Worm (Caenorhabditis elegans) whole organism, midembryonic: ENCODE data around the gene srz-37.

ENCODE experiments used
- cog-1 ChIP-seq: sonication (generic microtip); optimal IDR thresholded peaks from 2 replicates; lab custom pipeline; 2016; ENCODE audit warnings: missing genetic modification characterization, missing compliant biosample characterization
- klf-2 ChIP-seq: fragments of 200-800 bp; sonication (Bioruptor generic); conservative IDR thresholded peaks from 2 replicates; pipeline ENCODE4 v1.3.6; 2022; ENCODE audit warnings: missing genetic modification reagents, missing genetic modification characterization, missing compliant biosample characterization
- tab-1 ChIP-seq: fragments of 200-800 bp; sonication (Bioruptor generic); IDR thresholded peaks from 2 replicates; pipeline ENCODE4 v1.3.6; 2022; ENCODE audit warnings: missing genetic modification characterization, missing compliant biosample characterization

DNA sequence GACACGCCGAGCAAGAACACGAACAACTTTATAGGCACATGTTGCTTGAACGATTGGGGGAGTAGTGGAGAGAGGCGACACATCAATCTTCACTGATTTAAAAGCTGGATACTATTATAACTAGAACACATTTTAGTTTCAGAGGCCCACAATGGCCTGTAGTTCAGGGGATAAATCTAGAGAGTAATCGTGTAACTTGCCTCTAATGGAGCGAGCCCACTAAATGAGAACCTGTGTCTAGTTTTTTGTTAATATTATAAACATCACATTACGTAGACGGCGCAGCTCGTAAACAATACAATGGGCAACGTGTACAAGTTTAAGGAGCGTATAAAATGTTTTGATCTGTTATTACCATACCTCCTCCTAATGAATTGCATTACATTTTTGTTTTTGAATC, 37.0 kb downstream of the srz-37 start, which contains the start of gene F58E2.5:
- no peak for TF ChIP-seq cog-1 (tag; lab: Kevin White, UChicago)
- TF ChIP-seq tab-1 (GFP tag; lab: Robert Waterston, UW): no peak
- no peak for TF ChIP-seq klf-2
